Worm (Caenorhabditis elegans) whole organism, L4 larva: ENCODE measurements around the gene str-113.
"Not testable (repeated sequence)": the region's sequence is repeated elsewhere in the genome, so short reads cannot be mapped to it uniquely, and the experiment has no call there.

Source experiments
- F49E8.2 ChIP-seq: sonication (generic microtip); optimal IDR thresholded peaks from 2 replicates; lab custom pipeline; 2016; ENCODE audit warnings: missing compliant biosample characterization, mild to moderate bottlenecking, missing genetic modification characterization, borderline replicate concordance
- jun-1 ChIP-seq: fragments of 150-350 bp; optimal IDR thresholded peaks from 2 replicates; lab custom pipeline; 2014; ENCODE audit warnings: missing biosample characterization, missing genetic modification reagents, missing genetic modification characterization
- nhr-6 ChIP-seq: fragments of 150-350 bp; optimal IDR thresholded peaks from 2 replicates; lab custom pipeline; 2014; ENCODE audit warnings: missing biosample characterization, missing genetic modification characterization
- pha-4 ChIP-seq, 2 experiments: fragments of 150-350 bp in 1 of 2; fragments of 200-800 bp in 1 of 2; sonication (Bioruptor generic) in 1 of 2; IDR thresholded peaks in 1 of 2; optimal IDR thresholded peaks in 1 of 2; 2 replicates each; pipeline versions ENCODE4 v1.3.6 to Lab custom; 2014 to 2022; ENCODE audit warnings: missing genetic modification characterization in 2 of 2, missing genetic modification reagents in 2 of 2, missing biosample characterization in 1 of 2, missing compliant biosample characterization in 1 of 2
- saeg-2 ChIP-seq: fragments of 200-800 bp; sonication (Bioruptor generic); IDR thresholded peaks from 2 replicates; pipeline ENCODE4 v1.3.6; 2022; ENCODE audit warnings: missing genetic modification reagents, missing genetic modification characterization, missing compliant biosample characterization
- spr-3 ChIP-seq: fragments of 200-800 bp; sonication (Bioruptor generic); optimal IDR thresholded peaks from 2 replicates; lab custom pipeline; 2018; ENCODE audit warnings: mild to moderate bottlenecking, missing genetic modification characterization, missing compliant biosample characterization
- unc-39 ChIP-seq: sonication (generic microtip); optimal IDR thresholded peaks from 2 replicates; lab custom pipeline; 2017; ENCODE audit warnings: missing biosample characterization, missing genetic modification characterization

ce11 chrV:3707560-3707959, 40.8 kb upstream of the str-113 start:
- TF ChIP-seq unc-39 (tag; lab: Kevin White, UChicago); saeg-2 (GFP tag; lab: Robert Waterston, UW); F49E8.2; jun-1 (tag; lab: Kevin White, UChicago); pha-4 (GFP tag; IDR thresholded peaks at IDR 0.05; lab: Robert Waterston, UW); pha-4 (tag; optimal IDR thresholded peaks at IDR 0.05; lab: Kevin White, UChicago); spr-3 (GFP tag; lab: Kevin White, UChicago); nhr-6 (tag; lab: Kevin White, UChicago): not testable (repeated sequence)
